Fruit fly (Drosophila melanogaster) whole organism, embryonic: ENCODE results near the gene Irp-1B.
A peak's percentile ranks its signal among the peaks of the same experiment; 100 is the strongest.

Experiments used
- BEAF-32 ChIP-seq: fragments of 200-800 bp; sonication (Bioruptor generic); optimal IDR thresholded peaks from 3 replicates; lab custom pipeline; 2017; ENCODE audit warnings: missing biosample characterization, missing genetic modification characterization, mild to moderate bottlenecking, moderate library complexity, missing genetic modification reagents
- Bteb2 ChIP-seq: fragments of 200-800 bp; sonication (Bioruptor generic); optimal IDR thresholded peaks from 2 replicates; lab custom pipeline; 2016; ENCODE audit warnings: missing biosample characterization, missing genetic modification characterization
- CG10267 ChIP-seq: fragments of 200-800 bp; sonication (Bioruptor generic); optimal IDR thresholded peaks from 2 replicates; lab custom pipeline; 2018; ENCODE audit warnings: missing biosample characterization, mild to moderate bottlenecking, missing genetic modification characterization, moderate library complexity
- CG12219 ChIP-seq: fragments of 200-800 bp; sonication (Bioruptor generic); optimal IDR thresholded peaks from 3 replicates; lab custom pipeline; 2018; ENCODE audit warnings: missing biosample characterization, mild to moderate bottlenecking, missing genetic modification characterization
- CG12299 ChIP-seq: fragments of 200-800 bp; sonication (Bioruptor generic); optimal IDR thresholded peaks from 2 replicates; lab custom pipeline; 2018; ENCODE audit warnings: missing biosample characterization, mild to moderate bottlenecking, missing genetic modification characterization
- CG12769 ChIP-seq: fragments of 200-800 bp; sonication (Bioruptor generic); optimal IDR thresholded peaks from 2 replicates; lab custom pipeline; 2019; ENCODE audit warnings: missing biosample characterization, mild to moderate bottlenecking, missing genetic modification characterization, moderate library complexity
- CG13296 ChIP-seq: fragments of 200-800 bp; sonication (Bioruptor generic); optimal IDR thresholded peaks from 3 replicates; lab custom pipeline; 2018; ENCODE audit warnings: missing biosample characterization, mild to moderate bottlenecking, missing genetic modification characterization
- CG13424 ChIP-seq: fragments of 200-800 bp; sonication (Bioruptor generic); optimal IDR thresholded peaks from 2 replicates; lab custom pipeline; 2019; ENCODE audit warnings: missing biosample characterization, mild to moderate bottlenecking, missing genetic modification characterization, moderate library complexity
- CG14710 ChIP-seq: fragments of 200-800 bp; sonication (Bioruptor generic); optimal IDR thresholded peaks from 3 replicates; lab custom pipeline; 2019; ENCODE audit warnings: missing biosample characterization, mild to moderate bottlenecking, missing genetic modification characterization, moderate library complexity
- CG15073 ChIP-seq: fragments of 200-800 bp; sonication (Bioruptor generic); optimal IDR thresholded peaks from 2 replicates; lab custom pipeline; 2016; ENCODE audit warnings: missing biosample characterization, missing genetic modification characterization
- CG1647 ChIP-seq: fragments of 200-800 bp; sonication (Bioruptor generic); optimal IDR thresholded peaks from 3 replicates; lab custom pipeline; 2016; ENCODE audit warnings: missing biosample characterization, missing genetic modification characterization
- CG2116 ChIP-seq: fragments of 200-800 bp; sonication (Bioruptor generic); optimal IDR thresholded peaks from 3 replicates; lab custom pipeline; 2018; ENCODE audit warnings: missing biosample characterization, mild to moderate bottlenecking, missing genetic modification characterization
- CG2120 ChIP-seq: fragments of 200-800 bp; sonication (Bioruptor generic); optimal IDR thresholded peaks from 3 replicates; lab custom pipeline; 2016; ENCODE audit warnings: missing biosample characterization, missing genetic modification characterization
- CG33213 ChIP-seq: fragments of 200-800 bp; sonication (Bioruptor generic); optimal IDR thresholded peaks from 3 replicates; lab custom pipeline; 2016; ENCODE audit warnings: missing biosample characterization, missing genetic modification characterization
- CG3995 ChIP-seq: fragments of 200-800 bp; sonication (Bioruptor generic); optimal IDR thresholded peaks from 3 replicates; lab custom pipeline; 2016; ENCODE audit warnings: missing biosample characterization, missing genetic modification characterization
- CG4617 ChIP-seq: fragments of 200-800 bp; sonication (Bioruptor generic); optimal IDR thresholded peaks from 3 replicates; lab custom pipeline; 2016; ENCODE audit warnings: missing biosample characterization, missing genetic modification characterization, borderline replicate concordance
- CG6175 ChIP-seq: fragments of 200-800 bp; sonication (Bioruptor generic); IDR thresholded peaks from 3 replicates; pipeline ENCODE4 v1.3.6; 2022; ENCODE audit warnings: missing biosample characterization, missing genetic modification characterization
- CG6683 ChIP-seq: fragments of 200-800 bp; sonication (Bioruptor generic); optimal IDR thresholded peaks from 2 replicates; lab custom pipeline; 2017; ENCODE audit warnings: missing biosample characterization, mild to moderate bottlenecking, missing genetic modification characterization, missing genetic modification reagents
- CG7987 ChIP-seq: fragments of 200-800 bp; sonication (Bioruptor generic); optimal IDR thresholded peaks from 2 replicates; lab custom pipeline; 2018; ENCODE audit warnings: missing biosample characterization, mild to moderate bottlenecking, missing genetic modification characterization, moderate library complexity
- CG9437 ChIP-seq: fragments of 200-800 bp; sonication (Bioruptor generic); optimal IDR thresholded peaks from 2 replicates; lab custom pipeline; 2018; ENCODE audit warnings: missing biosample characterization, mild to moderate bottlenecking, missing genetic modification characterization
- CG9797 ChIP-seq: fragments of 200-800 bp; sonication (Bioruptor generic); optimal IDR thresholded peaks from 3 replicates; lab custom pipeline; 2018; ENCODE audit warnings: missing biosample characterization, mild to moderate bottlenecking, missing genetic modification characterization
- CTCF ChIP-seq: fragments of 200-800 bp; sonication (Bioruptor generic); optimal IDR thresholded peaks from 2 replicates; lab custom pipeline; 2017; ENCODE audit warnings: missing biosample characterization, mild to moderate bottlenecking, missing genetic modification characterization, moderate library complexity
- Camta ChIP-seq: fragments of 200-800 bp; sonication (Bioruptor generic); optimal IDR thresholded peaks from 2 replicates; lab custom pipeline; 2016; ENCODE audit warnings: missing biosample characterization, missing genetic modification characterization
- CoRest ChIP-seq: fragments of 200-800 bp; sonication (Bioruptor generic); optimal IDR thresholded peaks from 3 replicates; lab custom pipeline; 2018; ENCODE audit warnings: missing biosample characterization, mild to moderate bottlenecking, missing genetic modification characterization, moderate library complexity
- CrebB ChIP-seq: fragments of 200-800 bp; sonication (Bioruptor generic); optimal IDR thresholded peaks from 3 replicates; lab custom pipeline; 2018; ENCODE audit warnings: missing biosample characterization, mild to moderate bottlenecking, missing genetic modification characterization
- Eip74EF ChIP-seq, 2 experiments: fragments of 200-800 bp in 1 of 2; fragments of >200 bp in 1 of 2; sonication (Bioruptor generic) in 1 of 2; optimal IDR thresholded peaks; 2 replicates each; lab custom pipeline; 2017 to 2019; ENCODE audit warnings: missing biosample characterization in 2 of 2, missing genetic modification characterization in 2 of 2, mild to moderate bottlenecking in 1 of 2, moderate library complexity in 1 of 2
- Ets97D ChIP-seq: fragments of 200-800 bp; sonication (Bioruptor generic); optimal IDR thresholded peaks from 3 replicates; lab custom pipeline; 2016; ENCODE audit warnings: missing biosample characterization, missing genetic modification characterization
- GATAe ChIP-seq: fragments of 200-800 bp; sonication (Bioruptor generic); conservative IDR thresholded peaks from 2 replicates; pipeline ENCODE4 v1.3.6; 2022; ENCODE audit warnings: missing biosample characterization, missing genetic modification characterization
- Hr3 ChIP-seq: fragments of 200-800 bp; sonication (Bioruptor generic); optimal IDR thresholded peaks from 3 replicates; lab custom pipeline; 2016; ENCODE audit warnings: missing biosample characterization, missing genetic modification characterization
- Kr ChIP-seq: fragments of 200-800 bp; sonication (Bioruptor generic); optimal IDR thresholded peaks from 2 replicates; lab custom pipeline; 2017; ENCODE audit warnings: missing biosample characterization, mild to moderate bottlenecking, missing genetic modification characterization
- Max ChIP-seq: fragments of 200-800 bp; sonication (Bioruptor generic); optimal IDR thresholded peaks from 2 replicates; lab custom pipeline; 2016; ENCODE audit warnings: missing biosample characterization, mild to moderate bottlenecking, missing genetic modification characterization
- Med ChIP-seq: fragments of 200-800 bp; sonication (Bioruptor generic); peaks from one replicate; lab custom pipeline; 2016; ENCODE audit warnings: missing biosample characterization, missing genetic modification characterization, mild to moderate bottlenecking, inconsistent platforms, moderate library complexity
- Nf-YB ChIP-seq: fragments of 200-800 bp; sonication (Bioruptor generic); optimal IDR thresholded peaks from 3 replicates; lab custom pipeline; 2019; ENCODE audit warnings: missing biosample characterization, mild to moderate bottlenecking, missing genetic modification characterization, moderate library complexity
- Nf-YC ChIP-seq: fragments of 200-800 bp; optimal IDR thresholded peaks from 3 replicates; lab custom pipeline; 2019; ENCODE audit warnings: missing biosample characterization, mild to moderate bottlenecking, missing genetic modification characterization, moderate library complexity
- NfI ChIP-seq: fragments of 200-800 bp; sonication (Bioruptor generic); optimal IDR thresholded peaks from 3 replicates; lab custom pipeline; 2018; ENCODE audit warnings: missing biosample characterization, mild to moderate bottlenecking, missing genetic modification characterization, moderate library complexity
- PHDP ChIP-seq: fragments of 200-800 bp; sonication (Bioruptor generic); optimal IDR thresholded peaks from 3 replicates; lab custom pipeline; 2018; ENCODE audit warnings: missing biosample characterization, mild to moderate bottlenecking, missing genetic modification characterization, moderate library complexity
- Ravus ChIP-seq: fragments of 200-800 bp; sonication (Bioruptor generic); IDR thresholded peaks from 2 replicates; pipeline ENCODE4 v1.3.6; 2022; ENCODE audit warnings: missing biosample characterization, missing genetic modification characterization
- Xrp1 ChIP-seq: fragments of 200-800 bp; sonication (Bioruptor generic); IDR thresholded peaks from 2 replicates; pipeline ENCODE4 v1.3.6; 2022; ENCODE audit warnings: missing biosample characterization, missing genetic modification characterization
- bab2 ChIP-seq: fragments of 200-800 bp; sonication (Bioruptor generic); optimal IDR thresholded peaks from 2 replicates; lab custom pipeline; 2016; ENCODE audit warnings: missing biosample characterization, missing genetic modification characterization
- caup ChIP-seq: fragments of 200-800 bp; sonication (Bioruptor generic); optimal IDR thresholded peaks from 3 replicates; lab custom pipeline; 2017; ENCODE audit warnings: missing biosample characterization, mild to moderate bottlenecking, missing genetic modification characterization, moderate library complexity; ENCODE audit not compliant: severe bottlenecking
- ewg ChIP-seq: fragments of 200-800 bp; sonication (Bioruptor generic); optimal IDR thresholded peaks from 3 replicates; lab custom pipeline; 2017; ENCODE audit warnings: mild to moderate bottlenecking, missing biosample characterization, missing genetic modification reagents, missing genetic modification characterization
- exex ChIP-seq: fragments of 200-800 bp; sonication (Bioruptor generic); optimal IDR thresholded peaks from 4 replicates; lab custom pipeline; 2018; ENCODE audit warnings: missing biosample characterization, mild to moderate bottlenecking, missing genetic modification characterization, moderate library complexity
- eyg ChIP-seq: fragments of 200-800 bp; sonication (Bioruptor generic); optimal IDR thresholded peaks from 3 replicates; lab custom pipeline; 2016; ENCODE audit warnings: missing biosample characterization, missing genetic modification characterization
- grau ChIP-seq: fragments of 200-800 bp; optimal IDR thresholded peaks from 3 replicates; lab custom pipeline; 2019; ENCODE audit warnings: missing biosample characterization, mild to moderate bottlenecking, missing genetic modification characterization, moderate library complexity
- onecut ChIP-seq: fragments of 200-800 bp; sonication (Bioruptor generic); IDR thresholded peaks from 2 replicates; pipeline ENCODE4 v1.3.6; 2022; ENCODE audit warnings: missing biosample characterization, missing genetic modification characterization
- pb ChIP-seq: fragments of 200-800 bp; sonication (Bioruptor generic); optimal IDR thresholded peaks from 3 replicates; lab custom pipeline; 2016; ENCODE audit warnings: missing biosample characterization, missing genetic modification characterization
- stc ChIP-seq: fragments of 200-800 bp; sonication (Bioruptor generic); IDR thresholded peaks from 2 replicates; pipeline ENCODE4 v1.3.6; 2022; ENCODE audit warnings: missing biosample characterization, missing genetic modification characterization
- trh ChIP-seq: fragments of 200-800 bp; sonication (Bioruptor generic); optimal IDR thresholded peaks from 2 replicates; lab custom pipeline; 2016; ENCODE audit warnings: missing biosample characterization, missing genetic modification characterization
- unpg ChIP-seq: fragments of 200-800 bp; sonication (Bioruptor generic); optimal IDR thresholded peaks from 3 replicates; lab custom pipeline; 2018; ENCODE audit warnings: missing biosample characterization, mild to moderate bottlenecking, missing genetic modification characterization, moderate library complexity
- vfl ChIP-seq: fragments of 200-800 bp; sonication (Bioruptor generic); optimal IDR thresholded peaks from 2 replicates; lab custom pipeline; 2016; ENCODE audit warnings: missing biosample characterization, missing genetic modification characterization
- vnd ChIP-seq: fragments of 200-800 bp; sonication (Bioruptor generic); IDR thresholded peaks from 3 replicates; pipeline ENCODE4 v1.3.6; 2022; ENCODE audit warnings: missing biosample characterization, missing genetic modification characterization; ENCODE audit not compliant: partially characterized antibody
- wek ChIP-seq: fragments of 200-800 bp; sonication (Bioruptor generic); optimal IDR thresholded peaks from 3 replicates; lab custom pipeline; 2018; ENCODE audit warnings: missing biosample characterization, mild to moderate bottlenecking, missing genetic modification characterization, moderate library complexity
- zfh2 ChIP-seq: fragments of 200-800 bp; sonication (Bioruptor generic); optimal IDR thresholded peaks from 2 replicates; lab custom pipeline; 2016; ENCODE audit warnings: missing biosample characterization, missing genetic modification characterization

Irp-1B gene

DNA sequence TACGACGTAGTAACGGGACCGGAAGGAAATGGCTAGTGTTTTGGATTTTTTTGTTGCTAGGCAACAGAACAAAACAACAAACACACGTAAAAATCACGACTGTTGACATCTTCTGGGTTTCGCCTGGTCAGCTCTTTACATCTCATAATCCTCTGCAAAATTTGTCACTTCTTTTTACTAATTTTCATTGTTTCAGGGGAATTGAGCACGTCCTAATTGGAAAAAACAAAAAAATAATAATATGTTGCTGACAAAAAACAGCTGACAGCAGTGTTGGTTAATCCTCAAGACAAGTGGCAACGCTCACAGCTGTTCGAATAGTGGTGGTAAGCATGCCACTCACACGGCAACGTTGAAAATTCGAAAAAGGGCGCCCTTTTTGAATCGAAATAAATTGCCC is 34.8 kb downstream of the Irp-1B start, which contains the start of gene Rfx (continued):
- TF ChIP-seq Kr (GFP tag; lab: Kevin White, UChicago) (peak; percentile 8), vfl (GFP tag; lab: Kevin White, UChicago) (peak; percentile 1), Nf-YB (GFP tag; lab: Kevin White, UChicago) (peak; percentile 11), CG1647 (peak; percentile 39), Hr3 (peak; percentile 0), eyg (GFP tag; lab: Kevin White, UChicago) (peak; percentile 17), CG2120 (peak; percentile 59), CoRest (tag; lab: Kevin White, UChicago) (peak; percentile 7), onecut (GFP tag; lab: Robert Waterston, UW) (0 out of 2 replicates have a peak, but pooled peaks have one; percentile 10), Eip74EF (GFP tag; optimal IDR thresholded peaks at IDR 0.05; lab: Kevin White, UChicago) (peak in 1 of 2 experiments; percentile 50), CG10267 (tag; lab: Kevin White, UChicago) (peak; percentile 98), vnd (GFP tag; lab: Robert Waterston, UW) (no peak), CrebB (peak; percentile 34), unpg (peak; percentile 8), exex (tag; lab: Kevin White, UChicago) (peak; percentile 16), CG2116 (GFP tag; lab: Kevin White, UChicago) (peak; percentile 63), GATAe (no peak), CG6683 (GFP tag; lab: Kevin White, UChicago) (peak; percentile 21), CG7987 (GFP tag; lab: Kevin White, UChicago) (peak; percentile 48), CG3995 (peak; percentile 19), CG14710 (peak; percentile 55), ewg (GFP tag; lab: Kevin White, UChicago) (no peak), CG9797 (GFP tag; lab: Kevin White, UChicago) (peak; percentile 47), PHDP (peak; percentile 27), BEAF-32 (GFP tag; lab: Kevin White, UChicago) (peak; percentile 50), Camta (GFP tag; lab: Kevin White, UChicago) (peak; percentile 1), zfh2 (peak; percentile 19), CG12219 (GFP tag; lab: Kevin White, UChicago) (no peak), NfI (peak; percentile 25), CG9437 (no peak), grau (tag; lab: Kevin White, UChicago) (peak; percentile 37), Max (no peak), Nf-YC (peak; percentile 28), wek (GFP tag; lab: Kevin White, UChicago) (peak; percentile 11), CG4617 (GFP tag; lab: Kevin White, UChicago) (peak; percentile 67), CTCF (GFP tag; lab: Kevin White, UChicago) (peak; percentile 8), Med (peak; percentile 81), CG13424 (tag; lab: Kevin White, UChicago) (peak; percentile 14), Bteb2 (GFP tag; lab: Kevin White, UChicago) (no peak), caup (GFP tag; lab: Kevin White, UChicago) (peak; percentile 30)

DNA sequence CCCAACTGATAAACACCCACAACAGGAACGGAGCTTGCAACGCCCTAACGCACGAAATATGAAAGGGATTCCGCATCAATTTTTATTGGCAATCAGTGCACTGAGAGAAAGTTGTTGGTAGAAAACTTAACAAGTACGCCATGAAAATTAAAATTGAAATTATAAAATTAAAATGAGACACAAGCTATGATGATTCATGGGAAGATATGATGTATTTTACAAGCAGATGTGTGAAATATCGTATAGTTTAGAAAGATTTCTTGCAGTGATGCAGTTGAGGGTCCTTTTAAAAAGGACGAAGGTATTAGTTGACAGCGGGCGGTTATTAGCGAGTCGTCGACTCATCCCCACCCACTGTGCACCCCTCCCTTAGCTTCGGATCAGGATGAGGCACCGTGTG is 42.2 kb downstream of the Irp-1B start:
- no peak for TF ChIP-seq CG12299 (tag; lab: Kevin White, UChicago)
- TF ChIP-seq BEAF-32 (GFP tag; lab: Kevin White, UChicago), result no peak
- peak; percentile 63 for TF ChIP-seq Xrp1 (GFP tag; lab: Robert Waterston, UW)
- TF ChIP-seq CG12769 (tag; lab: Kevin White, UChicago), result no peak
- TF ChIP-seq CG15073 (GFP tag; lab: Kevin White, UChicago), result no peak
- no peak for TF ChIP-seq stc (GFP tag; lab: Robert Waterston, UW)
- no peak for TF ChIP-seq CG33213 (GFP tag; lab: Kevin White, UChicago)
- TF ChIP-seq Ravus, result no peak
- no peak for TF ChIP-seq Kr (GFP tag; lab: Kevin White, UChicago)
- no peak for TF ChIP-seq CG6175
- TF ChIP-seq CG13296 (GFP tag; lab: Kevin White, UChicago), result no peak
- no peak for TF ChIP-seq GATAe
- no peak for TF ChIP-seq Ets97D (GFP tag; lab: Kevin White, UChicago)
- TF ChIP-seq trh (GFP tag; lab: Kevin White, UChicago), result no peak
- no peak for TF ChIP-seq bab2 (GFP tag; lab: Kevin White, UChicago)
- no peak for TF ChIP-seq pb (GFP tag; lab: Kevin White, UChicago)
